Fruit fly (Drosophila melanogaster) whole organism, embryonic: ENCODE measurements around the gene und.

Source experiments
- Antp ChIP-seq: fragments of 200-800 bp; sonication (Bioruptor generic); optimal IDR thresholded peaks from 3 replicates; lab custom pipeline; 2016; ENCODE audit warnings: missing biosample characterization, missing genetic modification characterization
- B-H1 ChIP-seq: fragments of 200-800 bp; sonication (Bioruptor generic); IDR thresholded peaks from 3 replicates; pipeline ENCODE4 v1.3.6; 2022; ENCODE audit warnings: missing biosample characterization, missing genetic modification characterization
- CG10267 ChIP-seq: fragments of 200-800 bp; sonication (Bioruptor generic); optimal IDR thresholded peaks from 2 replicates; lab custom pipeline; 2018; ENCODE audit warnings: missing biosample characterization, mild to moderate bottlenecking, missing genetic modification characterization, moderate library complexity
- CG10321 ChIP-seq: fragments of 200-800 bp; sonication (Bioruptor generic); IDR thresholded peaks from 2 replicates; pipeline ENCODE4 v1.3.6; 2022; ENCODE audit warnings: missing biosample characterization, missing genetic modification characterization
- CG10462 ChIP-seq: fragments of 200-800 bp; sonication (Bioruptor generic); optimal IDR thresholded peaks from 2 replicates; lab custom pipeline; 2016; ENCODE audit warnings: missing biosample characterization, missing genetic modification characterization
- CG10959 ChIP-seq: fragments of 200-800 bp; sonication (Bioruptor generic); IDR thresholded peaks from 2 replicates; pipeline ENCODE4 v1.3.6; 2022; ENCODE audit warnings: missing biosample characterization, missing genetic modification characterization
- CG11093 ChIP-seq: fragments of 200-800 bp; sonication (Bioruptor generic); IDR thresholded peaks from 3 replicates; pipeline ENCODE4 v1.3.6; 2022; ENCODE audit warnings: missing biosample characterization, missing genetic modification characterization
- CG11696 ChIP-seq: fragments of 200-800 bp; sonication (Bioruptor generic); IDR thresholded peaks from 2 replicates; pipeline ENCODE4 v1.3.6; 2022; ENCODE audit warnings: missing biosample characterization, missing genetic modification characterization
- CG12391 ChIP-seq: fragments of 200-800 bp; sonication (Bioruptor generic); optimal IDR thresholded peaks from 3 replicates; lab custom pipeline; 2018; ENCODE audit warnings: missing biosample characterization, mild to moderate bottlenecking, missing genetic modification characterization, moderate library complexity
- CG12659 ChIP-seq: fragments of 200-800 bp; sonication (Bioruptor generic); optimal IDR thresholded peaks from 3 replicates; lab custom pipeline; 2017; ENCODE audit warnings: mild to moderate bottlenecking, missing biosample characterization, missing genetic modification reagents, missing genetic modification characterization
- CG14014 ChIP-seq: fragments of 200-800 bp; sonication (Bioruptor generic); IDR thresholded peaks from 2 replicates; pipeline ENCODE4 v1.3.6; 2022; ENCODE audit warnings: missing biosample characterization, missing genetic modification characterization
- CG14441 ChIP-seq: fragments of 200-800 bp; sonication (Bioruptor generic); IDR thresholded peaks from 2 replicates; pipeline ENCODE4 v1.3.6; 2022; ENCODE audit warnings: missing biosample characterization, missing genetic modification characterization
- CG14710 ChIP-seq: fragments of 200-800 bp; sonication (Bioruptor generic); optimal IDR thresholded peaks from 3 replicates; lab custom pipeline; 2019; ENCODE audit warnings: missing biosample characterization, mild to moderate bottlenecking, missing genetic modification characterization, moderate library complexity
- CG15479 ChIP-seq: fragments of 200-800 bp; sonication (Bioruptor generic); optimal IDR thresholded peaks from 3 replicates; lab custom pipeline; 2019; ENCODE audit warnings: missing biosample characterization, mild to moderate bottlenecking, missing genetic modification characterization, moderate library complexity
- CG17328 ChIP-seq: fragments of 200-800 bp; sonication (Bioruptor generic); IDR thresholded peaks from 2 replicates; pipeline ENCODE4 v1.3.6; 2022; ENCODE audit warnings: missing biosample characterization, missing genetic modification characterization
- CG17802 ChIP-seq: fragments of 200-800 bp; sonication (Bioruptor generic); optimal IDR thresholded peaks from 2 replicates; lab custom pipeline; 2018; ENCODE audit warnings: missing biosample characterization, mild to moderate bottlenecking, missing genetic modification characterization, moderate library complexity
- CG31365 ChIP-seq: fragments of 200-800 bp; sonication (Bioruptor generic); optimal IDR thresholded peaks from 2 replicates; lab custom pipeline; 2018; ENCODE audit warnings: missing biosample characterization, mild to moderate bottlenecking, missing genetic modification characterization
- CG3163 ChIP-seq: fragments of 200-800 bp; sonication (Bioruptor generic); optimal IDR thresholded peaks from 3 replicates; lab custom pipeline; 2016; ENCODE audit warnings: missing biosample characterization, missing genetic modification characterization
- CG33557 ChIP-seq: fragments of 200-800 bp; sonication (Bioruptor generic); optimal IDR thresholded peaks from 2 replicates; lab custom pipeline; 2019; ENCODE audit warnings: missing biosample characterization, mild to moderate bottlenecking, missing genetic modification characterization, moderate library complexity
- CG4707 ChIP-seq: fragments of 200-800 bp; sonication (Bioruptor generic); optimal IDR thresholded peaks from 2 replicates; lab custom pipeline; 2018; ENCODE audit warnings: missing biosample characterization, mild to moderate bottlenecking, missing genetic modification characterization, moderate library complexity
- CG7556 ChIP-seq: fragments of 200-800 bp; sonication (Bioruptor generic); optimal IDR thresholded peaks from 2 replicates; lab custom pipeline; 2017; ENCODE audit warnings: missing biosample characterization, mild to moderate bottlenecking, missing genetic modification characterization
- CG8478 ChIP-seq: fragments of >200 bp; optimal IDR thresholded peaks from 2 replicates; lab custom pipeline; 2018
- CG9609 ChIP-seq: fragments of 200-800 bp; sonication (Bioruptor generic); optimal IDR thresholded peaks from 3 replicates; lab custom pipeline; 2016; ENCODE audit warnings: missing biosample characterization, missing genetic modification characterization
- Camta ChIP-seq: fragments of 200-800 bp; sonication (Bioruptor generic); optimal IDR thresholded peaks from 2 replicates; lab custom pipeline; 2016; ENCODE audit warnings: missing biosample characterization, missing genetic modification characterization
- E2f2 ChIP-seq: fragments of 200-800 bp; sonication (Bioruptor generic); IDR thresholded peaks from 2 replicates; pipeline ENCODE4 v1.3.6; 2022; ENCODE audit warnings: missing biosample characterization, missing genetic modification characterization
- Hand ChIP-seq: fragments of 200-800 bp; sonication (Bioruptor generic); optimal IDR thresholded peaks from 2 replicates; lab custom pipeline; 2017; ENCODE audit warnings: mild to moderate bottlenecking, missing biosample characterization, missing genetic modification reagents, missing genetic modification characterization
- Hr51 ChIP-seq, 2 experiments: fragments of 200-800 bp; sonication (Bioruptor generic); optimal IDR thresholded peaks; 2 replicates in 1 of 2; 3 replicates in 1 of 2; lab custom pipeline; 2016 to 2018; ENCODE audit warnings: missing biosample characterization in 2 of 2, missing genetic modification characterization in 2 of 2, mild to moderate bottlenecking in 1 of 2, moderate library complexity in 1 of 2
- Lhr ChIP-seq: fragments of 200-800 bp; sonication (Bioruptor generic); optimal IDR thresholded peaks from 3 replicates; lab custom pipeline; 2017; ENCODE audit warnings: mild to moderate bottlenecking, missing biosample characterization, missing genetic modification reagents, missing genetic modification characterization
- Meics ChIP-seq: fragments of 200-800 bp; sonication (Bioruptor generic); optimal IDR thresholded peaks from 2 replicates; lab custom pipeline; 2017; ENCODE audit warnings: missing biosample characterization, mild to moderate bottlenecking, missing genetic modification characterization
- Side ChIP-seq: fragments of 200-800 bp; sonication (Bioruptor generic); optimal IDR thresholded peaks from 2 replicates; lab custom pipeline; 2016; ENCODE audit warnings: missing biosample characterization, missing genetic modification characterization
- Ssrp ChIP-seq: fragments of 200-800 bp; sonication (Bioruptor generic); optimal IDR thresholded peaks from 2 replicates; lab custom pipeline; 2018; ENCODE audit warnings: missing biosample characterization, mild to moderate bottlenecking, missing genetic modification characterization, moderate library complexity
- Xbp1 ChIP-seq: fragments of 200-800 bp; sonication (Bioruptor generic); optimal IDR thresholded peaks from 3 replicates; lab custom pipeline; 2016; ENCODE audit warnings: missing biosample characterization, mild to moderate bottlenecking, missing genetic modification characterization
- abd-A ChIP-seq: fragments of 200-800 bp; sonication (Bioruptor generic); optimal IDR thresholded peaks from 3 replicates; lab custom pipeline; 2019; ENCODE audit warnings: missing biosample characterization, mild to moderate bottlenecking, missing genetic modification characterization, moderate library complexity
- cad ChIP-seq: fragments of >200 bp; optimal IDR thresholded peaks from 2 replicates; lab custom pipeline; 2017; ENCODE audit warnings: missing biosample characterization, missing genetic modification characterization
- dati ChIP-seq: fragments of 200-800 bp; sonication (Bioruptor generic); IDR thresholded peaks from 2 replicates; pipeline ENCODE4 v1.3.6; 2022; ENCODE audit warnings: missing biosample characterization, missing genetic modification characterization
- dimm ChIP-seq: fragments of 200-800 bp; sonication (Bioruptor generic); IDR thresholded peaks from 2 replicates; pipeline ENCODE4 v1.3.6; 2022; ENCODE audit warnings: missing biosample characterization, missing genetic modification characterization
- ems ChIP-seq: fragments of 200-800 bp; sonication (Bioruptor generic); optimal IDR thresholded peaks from 3 replicates; lab custom pipeline; 2016; ENCODE audit warnings: missing biosample characterization, missing genetic modification characterization
- fd3F ChIP-seq: fragments of 200-800 bp; sonication (Bioruptor generic); optimal IDR thresholded peaks from 2 replicates; lab custom pipeline; 2018; ENCODE audit warnings: missing biosample characterization, mild to moderate bottlenecking, missing genetic modification characterization, moderate library complexity
- jing ChIP-seq: fragments of 200-800 bp; sonication (Bioruptor generic); optimal IDR thresholded peaks from 2 replicates; lab custom pipeline; 2018; ENCODE audit warnings: missing biosample characterization, mild to moderate bottlenecking, missing genetic modification characterization
- kah ChIP-seq: fragments of 200-800 bp; sonication (Bioruptor generic); optimal IDR thresholded peaks from 2 replicates; lab custom pipeline; 2018; ENCODE audit warnings: missing biosample characterization, mild to moderate bottlenecking, missing genetic modification characterization
- lmd ChIP-seq: fragments of 200-800 bp; sonication (Bioruptor generic); IDR thresholded peaks from 2 replicates; pipeline ENCODE4 v1.3.6; 2022; ENCODE audit warnings: missing biosample characterization, missing genetic modification characterization
- nmo ChIP-seq: fragments of 200-800 bp; sonication (Bioruptor generic); optimal IDR thresholded peaks from 2 replicates; lab custom pipeline; 2018; ENCODE audit warnings: missing biosample characterization, mild to moderate bottlenecking, missing genetic modification characterization, moderate library complexity
- onecut ChIP-seq: fragments of 200-800 bp; sonication (Bioruptor generic); IDR thresholded peaks from 2 replicates; pipeline ENCODE4 v1.3.6; 2022; ENCODE audit warnings: missing biosample characterization, missing genetic modification characterization
- pan ChIP-seq, 4 experiments: fragments of >200 bp in 3 of 4; fragments of 200-800 bp in 1 of 4; sonication (Bioruptor generic) in 1 of 4; optimal IDR thresholded peaks in 3 of 4; IDR thresholded peaks in 1 of 4; 2 replicates each; pipeline versions ENCODE4 v1.3.6 to Lab custom; 2017 to 2022; ENCODE audit warnings: missing biosample characterization in 2 of 4, missing genetic modification characterization in 2 of 4, mixed read lengths in 1 of 4
- pnt ChIP-seq: fragments of 200-800 bp; sonication (Bioruptor generic); optimal IDR thresholded peaks from 3 replicates; lab custom pipeline; 2016; ENCODE audit warnings: missing biosample characterization, missing genetic modification characterization
- salm ChIP-seq: fragments of 200-800 bp; sonication (Bioruptor generic); optimal IDR thresholded peaks from 2 replicates; lab custom pipeline; 2018; ENCODE audit warnings: missing biosample characterization, mild to moderate bottlenecking, missing genetic modification characterization
- slou ChIP-seq: fragments of 200-800 bp; sonication (Bioruptor generic); optimal IDR thresholded peaks from 3 replicates; lab custom pipeline; 2016; ENCODE audit warnings: missing biosample characterization, missing genetic modification characterization
- tin ChIP-seq: fragments of 200-800 bp; sonication (Bioruptor generic); optimal IDR thresholded peaks from 3 replicates; lab custom pipeline; 2016; ENCODE audit warnings: missing biosample characterization, missing genetic modification characterization
- tna ChIP-seq: fragments of 200-800 bp; sonication (Bioruptor generic); IDR thresholded peaks from 2 replicates; pipeline ENCODE4 v1.3.6; 2022; ENCODE audit warnings: missing biosample characterization, missing genetic modification characterization; ENCODE audit not compliant: partially characterized antibody
- trh ChIP-seq: fragments of 200-800 bp; sonication (Bioruptor generic); optimal IDR thresholded peaks from 2 replicates; lab custom pipeline; 2016; ENCODE audit warnings: missing biosample characterization, missing genetic modification characterization
- tup ChIP-seq: fragments of 200-800 bp; sonication (Bioruptor generic); optimal IDR thresholded peaks from 2 replicates; lab custom pipeline; 2016; ENCODE audit warnings: missing biosample characterization, mild to moderate bottlenecking, missing genetic modification characterization, moderate library complexity

The und gene

DNA sequence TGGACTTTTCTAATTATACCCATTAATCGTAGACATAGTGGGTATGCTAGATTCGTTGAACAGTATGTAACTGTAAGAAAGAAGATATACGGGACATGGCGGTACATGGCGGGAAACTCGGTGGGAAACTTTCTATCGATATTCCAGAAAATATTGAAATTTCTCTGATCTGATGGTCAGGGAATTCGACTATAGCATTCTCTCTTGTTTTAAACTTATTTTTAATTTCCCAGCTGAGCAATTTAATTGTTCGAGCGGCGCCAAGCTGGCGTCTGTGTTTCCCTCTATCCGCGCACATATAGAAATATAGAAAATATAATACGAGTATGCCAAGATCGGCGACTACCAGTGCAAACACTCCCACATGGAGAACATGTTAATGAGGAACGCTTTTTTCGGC, 16.0 kb downstream of the und start:
- TF ChIP-seq E2f2: no peak
- TF ChIP-seq dati (GFP tag; lab: Robert Waterston, UW): no peak
- TF ChIP-seq CG11696 (GFP tag; lab: Robert Waterston, UW): no peak
- TF ChIP-seq CG12391 (tag; lab: Kevin White, UChicago): peak; percentile 16
- TF ChIP-seq slou (GFP tag; lab: Kevin White, UChicago): no peak
- TF ChIP-seq fd3F: peak; percentile 5
- no peak for TF ChIP-seq CG9609 (GFP tag; lab: Kevin White, UChicago)
- TF ChIP-seq CG7556 (GFP tag; lab: Kevin White, UChicago): peak; percentile 42
- no peak for TF ChIP-seq tup (GFP tag; lab: Kevin White, UChicago)
- no peak for TF ChIP-seq Antp
- peak; percentile 29 for TF ChIP-seq Xbp1
- TF ChIP-seq B-H1 (GFP tag; lab: Robert Waterston, UW): no peak
- no peak for TF ChIP-seq ems (GFP tag; lab: Kevin White, UChicago)
- no peak for TF ChIP-seq Ssrp (tag; lab: Kevin White, UChicago)
- no peak for TF ChIP-seq CG10267
- no peak for TF ChIP-seq CG14710 (tag; lab: Kevin White, UChicago)
- no peak for TF ChIP-seq CG4707 (GFP tag; lab: Kevin White, UChicago)
- TF ChIP-seq tna (GFP tag; lab: Robert Waterston, UW): no peak
- no peak for TF ChIP-seq pan (optimal IDR thresholded peaks at IDR 0.05; lab: Kevin White, UChicago)
- TF ChIP-seq pan (GFP tag; optimal IDR thresholded peaks at IDR 0.05 in 1 of 2, IDR thresholded peaks at IDR 0.05 in 1 of 2): peak in 1 of 2 experiments; percentile 38
- TF ChIP-seq CG10462 (GFP tag; lab: Kevin White, UChicago): no peak
- no peak for TF ChIP-seq cad (GFP tag; lab: Kevin White, UChicago)
- no peak for TF ChIP-seq jing
- TF ChIP-seq CG33557 (GFP tag; lab: Kevin White, UChicago): no peak
- no peak for TF ChIP-seq CG8478
- no peak for TF ChIP-seq CG11093 (GFP tag; lab: Robert Waterston, UW)
- TF ChIP-seq salm (tag; lab: Kevin White, UChicago): no peak
- TF ChIP-seq Meics (GFP tag; lab: Kevin White, UChicago): peak; percentile 27
- no peak for TF ChIP-seq Side (GFP tag; lab: Kevin White, UChicago)
- no peak for TF ChIP-seq dimm (GFP tag; lab: Robert Waterston, UW)
- no peak for TF ChIP-seq CG15479 (GFP tag; lab: Kevin White, UChicago)
- TF ChIP-seq CG14441: 0 out of 2 replicates have a peak, but pooled peaks have one; percentile 10
- peak; percentile 48; the same call in 1 of the 2 replicates for TF ChIP-seq lmd (GFP tag; lab: Robert Waterston, UW)
- TF ChIP-seq CG10959 (GFP tag; lab: Robert Waterston, UW): no peak
- no peak for TF ChIP-seq Hr51 (GFP tag; optimal IDR thresholded peaks at IDR 0.05; lab: Kevin White, UChicago)
- peak; percentile 44 for TF ChIP-seq CG12659 (GFP tag; lab: Kevin White, UChicago)
- no peak for TF ChIP-seq Camta (GFP tag; lab: Kevin White, UChicago)
- no peak for TF ChIP-seq CG17328
- no peak for TF ChIP-seq CG17802
- TF ChIP-seq kah (GFP tag; lab: Kevin White, UChicago): no peak
- TF ChIP-seq CG31365: no peak
- no peak for TF ChIP-seq onecut (GFP tag; lab: Robert Waterston, UW)
- no peak for TF ChIP-seq abd-A (tag; lab: Kevin White, UChicago)
- no peak for TF ChIP-seq tin (GFP tag; lab: Kevin White, UChicago)
- TF ChIP-seq trh (GFP tag; lab: Kevin White, UChicago): no peak
- no peak for TF ChIP-seq Hand (GFP tag; lab: Kevin White, UChicago)
- TF ChIP-seq pnt (GFP tag; lab: Kevin White, UChicago): no peak
- no peak for TF ChIP-seq CG3163 (GFP tag; lab: Kevin White, UChicago)
- no peak for TF ChIP-seq Lhr (GFP tag; lab: Kevin White, UChicago)
- no peak for TF ChIP-seq nmo
- no peak for TF ChIP-seq CG14014 (GFP tag; lab: Robert Waterston, UW)
- no peak for TF ChIP-seq CG10321 (GFP tag; lab: Robert Waterston, UW)
